Fruit fly (Drosophila melanogaster) whole organism, embryonic: ENCODE measurements around the gene Obp84a.

Experiments
- Aef1 ChIP-seq: fragments of 200-800 bp; sonication (Bioruptor generic); IDR thresholded peaks from 3 replicates; pipeline ENCODE4 v1.3.6; 2022; ENCODE audit warnings: missing biosample characterization, missing genetic modification characterization
- Atf-2 ChIP-seq: fragments of 200-800 bp; sonication (Bioruptor generic); optimal IDR thresholded peaks from 2 replicates; lab custom pipeline; 2016; ENCODE audit warnings: missing biosample characterization, missing genetic modification characterization
- CG10431 ChIP-seq: fragments of 200-800 bp; sonication (Bioruptor generic); optimal IDR thresholded peaks from 3 replicates; lab custom pipeline; 2018; ENCODE audit warnings: missing biosample characterization, mild to moderate bottlenecking, missing genetic modification characterization
- CG10959 ChIP-seq: fragments of 200-800 bp; sonication (Bioruptor generic); IDR thresholded peaks from 2 replicates; pipeline ENCODE4 v1.3.6; 2022; ENCODE audit warnings: missing biosample characterization, missing genetic modification characterization
- CG11695 ChIP-seq: fragments of 200-800 bp; sonication (Bioruptor generic); IDR thresholded peaks from 3 replicates; pipeline ENCODE4 v1.3.6; 2022; ENCODE audit warnings: missing biosample characterization, missing genetic modification characterization
- CG11696 ChIP-seq: fragments of 200-800 bp; sonication (Bioruptor generic); IDR thresholded peaks from 2 replicates; pipeline ENCODE4 v1.3.6; 2022; ENCODE audit warnings: missing biosample characterization, missing genetic modification characterization
- CG14710 ChIP-seq: fragments of 200-800 bp; sonication (Bioruptor generic); optimal IDR thresholded peaks from 3 replicates; lab custom pipeline; 2019; ENCODE audit warnings: missing biosample characterization, mild to moderate bottlenecking, missing genetic modification characterization, moderate library complexity
- CG14965 ChIP-seq: fragments of 200-800 bp; sonication (Bioruptor generic); optimal IDR thresholded peaks from 2 replicates; lab custom pipeline; 2016; ENCODE audit warnings: missing biosample characterization, missing genetic modification characterization, borderline replicate concordance
- CG15269 ChIP-seq: fragments of 200-800 bp; sonication (Bioruptor generic); optimal IDR thresholded peaks from 2 replicates; lab custom pipeline; 2018; ENCODE audit warnings: missing biosample characterization, mild to moderate bottlenecking, missing genetic modification characterization, moderate library complexity
- CG1602 ChIP-seq: fragments of 200-800 bp; sonication (Bioruptor generic); optimal IDR thresholded peaks from 3 replicates; lab custom pipeline; 2016; ENCODE audit warnings: missing biosample characterization, missing genetic modification characterization
- CG17612 ChIP-seq: fragments of 200-800 bp; sonication (Bioruptor generic); IDR thresholded peaks from 2 replicates; pipeline ENCODE4 v1.3.6; 2022; ENCODE audit warnings: missing biosample characterization, missing genetic modification characterization
- CG1792 ChIP-seq: fragments of 200-800 bp; sonication (Bioruptor generic); optimal IDR thresholded peaks from 2 replicates; lab custom pipeline; 2016; ENCODE audit warnings: missing biosample characterization, missing genetic modification characterization
- CG2712 ChIP-seq: fragments of 200-800 bp; optimal IDR thresholded peaks from 3 replicates; lab custom pipeline; 2019; ENCODE audit warnings: missing biosample characterization, mild to moderate bottlenecking, missing genetic modification characterization, moderate library complexity
- CG3065 ChIP-seq: fragments of 200-800 bp; sonication (Bioruptor generic); optimal IDR thresholded peaks from 2 replicates; lab custom pipeline; 2016; ENCODE audit warnings: missing biosample characterization, missing genetic modification characterization
- CG31441 ChIP-seq: fragments of 200-800 bp; sonication (Bioruptor generic); IDR thresholded peaks from 2 replicates; pipeline ENCODE4 v1.3.6; 2022; ENCODE audit warnings: missing biosample characterization, missing genetic modification characterization
- CG3838 ChIP-seq: fragments of 200-800 bp; sonication (Bioruptor generic); optimal IDR thresholded peaks from 3 replicates; lab custom pipeline; 2016; ENCODE audit warnings: missing biosample characterization, missing genetic modification characterization
- CG4404 ChIP-seq: fragments of 200-800 bp; sonication (Bioruptor generic); IDR thresholded peaks from 2 replicates; pipeline ENCODE4 v1.3.6; 2022; ENCODE audit warnings: missing biosample characterization, missing genetic modification characterization
- CG5245 ChIP-seq: fragments of 200-800 bp; sonication (Bioruptor generic); optimal IDR thresholded peaks from 3 replicates; lab custom pipeline; 2016; ENCODE audit warnings: missing biosample characterization, missing genetic modification characterization
- CG5953 ChIP-seq: fragments of 200-800 bp; sonication (Bioruptor generic); IDR thresholded peaks from 2 replicates; pipeline ENCODE4 v1.3.6; 2022; ENCODE audit warnings: missing biosample characterization, missing genetic modification characterization
- CG7839 ChIP-seq: fragments of 200-800 bp; sonication (Bioruptor generic); optimal IDR thresholded peaks from 3 replicates; lab custom pipeline; 2018; ENCODE audit warnings: missing biosample characterization, mild to moderate bottlenecking, missing genetic modification characterization, moderate library complexity
- CG7963 ChIP-seq: fragments of 200-800 bp; sonication (Bioruptor generic); IDR thresholded peaks from 3 replicates; pipeline ENCODE4 v1.3.6; 2022; ENCODE audit warnings: missing biosample characterization, missing genetic modification characterization; ENCODE audit not compliant: partially characterized antibody
- CG9609 ChIP-seq: fragments of 200-800 bp; sonication (Bioruptor generic); optimal IDR thresholded peaks from 3 replicates; lab custom pipeline; 2016; ENCODE audit warnings: missing biosample characterization, missing genetic modification characterization
- Camta ChIP-seq: fragments of 200-800 bp; sonication (Bioruptor generic); optimal IDR thresholded peaks from 2 replicates; lab custom pipeline; 2016; ENCODE audit warnings: missing biosample characterization, missing genetic modification characterization
- D19B ChIP-seq: fragments of 200-800 bp; sonication (Bioruptor generic); optimal IDR thresholded peaks from 2 replicates; lab custom pipeline; 2017; ENCODE audit warnings: missing biosample characterization, mild to moderate bottlenecking, missing genetic modification characterization
- Dip2 ChIP-seq: fragments of 200-800 bp; sonication (Bioruptor generic); IDR thresholded peaks from 2 replicates; pipeline ENCODE4 v1.3.6; 2022; ENCODE audit warnings: missing biosample characterization, missing genetic modification characterization
- Drgx ChIP-seq: fragments of 200-800 bp; sonication (Bioruptor generic); IDR thresholded peaks from 2 replicates; pipeline ENCODE4 v1.3.6; 2022; ENCODE audit warnings: missing biosample characterization, missing genetic modification characterization
- HLH4C ChIP-seq: fragments of 200-800 bp; sonication (Bioruptor generic); IDR thresholded peaks from 3 replicates; pipeline ENCODE4 v1.3.6; 2022; ENCODE audit warnings: missing biosample characterization, missing genetic modification characterization; ENCODE audit not compliant: partially characterized antibody
- Hsf ChIP-seq: fragments of 200-800 bp; sonication (Bioruptor generic); optimal IDR thresholded peaks from 3 replicates; lab custom pipeline; 2016; ENCODE audit warnings: missing biosample characterization, missing genetic modification characterization
- Max ChIP-seq: fragments of 200-800 bp; sonication (Bioruptor generic); optimal IDR thresholded peaks from 2 replicates; lab custom pipeline; 2016; ENCODE audit warnings: missing biosample characterization, mild to moderate bottlenecking, missing genetic modification characterization
- Rx ChIP-seq: fragments of 200-800 bp; sonication (Bioruptor generic); IDR thresholded peaks from 2 replicates; pipeline ENCODE4 v1.3.6; 2022; ENCODE audit warnings: missing biosample characterization, missing genetic modification characterization
- Sin3A ChIP-seq: fragments of >200 bp; optimal IDR thresholded peaks from 2 replicates; lab custom pipeline; 2018
- Sox102F ChIP-seq: fragments of 200-800 bp; sonication (Bioruptor generic); optimal IDR thresholded peaks from 2 replicates; lab custom pipeline; 2018; ENCODE audit warnings: missing biosample characterization, mild to moderate bottlenecking, missing genetic modification characterization, moderate library complexity
- abd-A ChIP-seq: fragments of 200-800 bp; sonication (Bioruptor generic); optimal IDR thresholded peaks from 3 replicates; lab custom pipeline; 2019; ENCODE audit warnings: missing biosample characterization, mild to moderate bottlenecking, missing genetic modification characterization, moderate library complexity
- bab2 ChIP-seq: fragments of 200-800 bp; sonication (Bioruptor generic); optimal IDR thresholded peaks from 2 replicates; lab custom pipeline; 2016; ENCODE audit warnings: missing biosample characterization, missing genetic modification characterization
- bcd ChIP-seq: fragments of 200-800 bp; sonication (Bioruptor generic); optimal IDR thresholded peaks from 2 replicates; lab custom pipeline; 2017; ENCODE audit warnings: missing biosample characterization, mild to moderate bottlenecking, missing genetic modification characterization
- bsh ChIP-seq, 2 experiments: fragments of 200-800 bp; sonication (Bioruptor generic); optimal IDR thresholded peaks; 2 replicates each; lab custom pipeline; 2017 to 2018; ENCODE audit warnings: mild to moderate bottlenecking in 2 of 2, missing biosample characterization in 2 of 2, missing genetic modification characterization in 2 of 2, moderate library complexity in 1 of 2
- cas ChIP-seq: fragments of 200-800 bp; sonication (Bioruptor generic); IDR thresholded peaks from 2 replicates; pipeline ENCODE4 v1.3.6; 2022; ENCODE audit warnings: missing biosample characterization, missing genetic modification characterization
- crp ChIP-seq, 2 experiments: fragments of 200-800 bp; sonication (Bioruptor generic); optimal IDR thresholded peaks; 2 replicates in 1 of 2; 3 replicates in 1 of 2; lab custom pipeline; 2017; ENCODE audit warnings: missing biosample characterization in 2 of 2, missing genetic modification characterization in 2 of 2, mild to moderate bottlenecking in 1 of 2, moderate library complexity in 1 of 2
- ftz-f1 ChIP-seq: fragments of 200-800 bp; sonication (Bioruptor generic); optimal IDR thresholded peaks from 2 replicates; lab custom pipeline; 2016; ENCODE audit warnings: missing biosample characterization, missing genetic modification characterization
- kah ChIP-seq: fragments of 200-800 bp; sonication (Bioruptor generic); optimal IDR thresholded peaks from 2 replicates; lab custom pipeline; 2018; ENCODE audit warnings: missing biosample characterization, mild to moderate bottlenecking, missing genetic modification characterization
- klu ChIP-seq: fragments of 200-800 bp; sonication (Bioruptor generic); IDR thresholded peaks from 2 replicates; pipeline ENCODE4 v1.3.6; 2022; ENCODE audit warnings: missing biosample characterization, missing genetic modification characterization
- knrl ChIP-seq: fragments of 200-800 bp; sonication (Bioruptor generic); IDR thresholded peaks from 3 replicates; pipeline ENCODE4 v1.3.6; 2022; ENCODE audit warnings: missing biosample characterization, missing genetic modification characterization; ENCODE audit not compliant: partially characterized antibody
- lmd ChIP-seq: fragments of 200-800 bp; sonication (Bioruptor generic); IDR thresholded peaks from 2 replicates; pipeline ENCODE4 v1.3.6; 2022; ENCODE audit warnings: missing biosample characterization, missing genetic modification characterization
- ro ChIP-seq: fragments of 200-800 bp; sonication (Bioruptor generic); IDR thresholded peaks from 2 replicates; pipeline ENCODE4 v1.3.6; 2022; ENCODE audit warnings: missing biosample characterization, missing genetic modification characterization
- sens ChIP-seq: fragments of 200-800 bp; sonication (Bioruptor generic); peaks from one replicate; lab custom pipeline; 2016; ENCODE audit warnings: missing biosample characterization, missing genetic modification characterization
- sna ChIP-seq: fragments of 200-800 bp; sonication (Bioruptor generic); IDR thresholded peaks from 2 replicates; pipeline ENCODE4 v1.3.6; 2022; ENCODE audit warnings: missing biosample characterization, missing genetic modification characterization; ENCODE audit not compliant: partially characterized antibody
- ssp ChIP-seq: fragments of 200-800 bp; sonication (Bioruptor generic); IDR thresholded peaks from 2 replicates; pipeline ENCODE4 v1.3.6; 2022; ENCODE audit warnings: missing biosample characterization, missing genetic modification characterization
- tio ChIP-seq: fragments of 200-800 bp; sonication (Bioruptor generic); optimal IDR thresholded peaks from 2 replicates; lab custom pipeline; 2017; ENCODE audit warnings: missing biosample characterization, missing genetic modification characterization, inconsistent platforms
- trh ChIP-seq: fragments of 200-800 bp; sonication (Bioruptor generic); optimal IDR thresholded peaks from 2 replicates; lab custom pipeline; 2016; ENCODE audit warnings: missing biosample characterization, missing genetic modification characterization
- wdn ChIP-seq: fragments of 200-800 bp; sonication (Bioruptor generic); IDR thresholded peaks from 2 replicates; pipeline ENCODE4 v1.3.6; 2022; ENCODE audit warnings: missing biosample characterization, missing genetic modification characterization
- wek ChIP-seq: fragments of 200-800 bp; sonication (Bioruptor generic); optimal IDR thresholded peaks from 3 replicates; lab custom pipeline; 2018; ENCODE audit warnings: missing biosample characterization, mild to moderate bottlenecking, missing genetic modification characterization, moderate library complexity
- wor ChIP-seq: fragments of 200-800 bp; sonication (Bioruptor generic); IDR thresholded peaks from 2 replicates; pipeline ENCODE4 v1.3.6; 2022; ENCODE audit warnings: missing biosample characterization, missing genetic modification characterization

Gene Obp84a

DNA sequence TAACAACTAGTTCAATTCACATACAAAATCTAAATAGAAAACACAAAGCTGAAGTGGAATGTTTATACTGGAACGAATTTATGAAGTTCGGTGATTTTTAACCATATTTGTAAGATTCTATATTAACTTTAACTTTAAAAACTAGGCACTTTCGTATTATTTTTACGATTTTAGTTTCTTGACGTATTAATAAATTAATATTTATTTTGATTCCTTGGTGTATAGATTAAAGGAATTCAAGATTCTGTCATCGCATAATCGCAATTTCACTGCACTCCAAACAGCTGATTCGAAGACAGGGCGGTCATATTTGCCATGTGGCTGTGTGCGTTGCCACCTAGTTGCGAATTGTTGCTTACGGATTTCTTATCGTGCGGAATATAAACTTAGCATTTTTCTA lies 2.3 kb downstream of the Obp84a start, which contains the start of the genes CG1227 and Dtwd2 (continued):
- TF ChIP-seq sna (no peak), CG11695 (GFP tag; lab: Robert Waterston, UW) (peak; percentile 93), knrl (GFP tag; lab: Robert Waterston, UW) (no peak), Rx (GFP tag; lab: Robert Waterston, UW) (peak; percentile 47; the same call in 1 of the 2 replicates), Hsf (GFP tag; lab: Kevin White, UChicago) (peak; percentile 80), Max (peak; percentile 88), bsh (GFP tag; optimal IDR thresholded peaks at IDR 0.05; lab: Kevin White, UChicago) (peak in 1 of 2 experiments; percentile 95), wdn (GFP tag; lab: Robert Waterston, UW) (peak; percentile 83), CG9609 (peak; percentile 28), bab2 (GFP tag; lab: Kevin White, UChicago) (peak; percentile 64), CG17612 (GFP tag; lab: Robert Waterston, UW) (peak; percentile 63), Drgx (GFP tag; lab: Robert Waterston, UW) (peak; percentile 97), tio (GFP tag; lab: Kevin White, UChicago) (peak; percentile 73), Atf-2 (GFP tag; lab: Kevin White, UChicago) (peak; percentile 45), wek (no peak), CG10959 (GFP tag; lab: Robert Waterston, UW) (peak; percentile 55; the same call in 1 of the 2 replicates), CG10431 (peak; percentile 80), crp (GFP tag; optimal IDR thresholded peaks at IDR 0.05; lab: Kevin White, UChicago) (peak; percentile 85 to 96), ftz-f1 (GFP tag; lab: Kevin White, UChicago) (peak; percentile 27), ro (GFP tag; lab: Robert Waterston, UW) (no peak), CG1792 (GFP tag; lab: Kevin White, UChicago) (peak; percentile 31), CG1602 (GFP tag; lab: Kevin White, UChicago) (peak; percentile 73), CG31441 (GFP tag; lab: Robert Waterston, UW) (no peak; the same call in none of the 2 replicates), CG5245 (GFP tag; lab: Kevin White, UChicago) (peak; percentile 36), kah (peak; percentile 72), Camta (peak; percentile 65), lmd (peak; percentile 89), wor (GFP tag; lab: Robert Waterston, UW) (peak; percentile 70), D19B (GFP tag; lab: Kevin White, UChicago) (peak; percentile 79), CG5953 (peak; percentile 78), trh (GFP tag; lab: Kevin White, UChicago) (peak; percentile 47), CG3838 (GFP tag; lab: Kevin White, UChicago) (peak; percentile 62), ssp (peak; percentile 57), CG2712 (tag; lab: Kevin White, UChicago) (peak; percentile 95), abd-A (tag; lab: Kevin White, UChicago) (no peak), Dip2 (GFP tag; lab: Robert Waterston, UW) (no peak), klu (GFP tag; lab: Robert Waterston, UW) (peak; percentile 67), CG3065 (GFP tag; lab: Kevin White, UChicago) (peak; percentile 11), CG7963 (GFP tag; lab: Robert Waterston, UW) (no peak), sens (GFP tag; lab: Kevin White, UChicago) (peak; percentile 96), CG7839 (peak; percentile 95), CG14965 (GFP tag; lab: Kevin White, UChicago) (no peak), Aef1 (peak; percentile 85), CG11696 (peak; percentile 79), CG4404 (GFP tag; lab: Robert Waterston, UW) (no peak), CG15269 (peak; percentile 95), HLH4C (GFP tag; lab: Robert Waterston, UW) (no peak), bcd (peak; percentile 85), Sin3A (no peak), cas (peak; percentile 83), Sox102F (GFP tag; lab: Kevin White, UChicago) (peak; percentile 94), CG14710 (tag; lab: Kevin White, UChicago) (peak; percentile 88)
